Fruit fly (Drosophila melanogaster) whole organism, pupa: ENCODE results near the gene Sap-r.

Source experiments
- CG12605 ChIP-seq: fragments of 200-800 bp; sonication (Bioruptor generic); IDR thresholded peaks from 2 replicates; pipeline ENCODE4 v1.3.6; 2022; ENCODE audit warnings: missing biosample characterization, missing genetic modification characterization
- CG13204 ChIP-seq: fragments of 200-800 bp; sonication (Bioruptor generic); optimal IDR thresholded peaks from 2 replicates; lab custom pipeline; 2018; ENCODE audit warnings: missing biosample characterization, mild to moderate bottlenecking, missing genetic modification characterization, moderate library complexity
- CG17806 ChIP-seq: fragments of 200-800 bp; sonication (Bioruptor generic); optimal IDR thresholded peaks from 2 replicates; lab custom pipeline; 2018; ENCODE audit warnings: missing biosample characterization, mild to moderate bottlenecking, missing genetic modification characterization, moderate library complexity
- CG32121 ChIP-seq: fragments of 200-800 bp; sonication (Bioruptor generic); IDR thresholded peaks from 2 replicates; pipeline ENCODE4 v1.3.6; 2022; ENCODE audit warnings: missing biosample characterization, missing genetic modification characterization
- CG34367 ChIP-seq: fragments of 200-800 bp; sonication (Bioruptor generic); optimal IDR thresholded peaks from 2 replicates; lab custom pipeline; 2018; ENCODE audit warnings: missing biosample characterization, mild to moderate bottlenecking, missing genetic modification characterization
- D1 ChIP-seq: fragments of 200-800 bp; sonication (Bioruptor generic); optimal IDR thresholded peaks from 2 replicates; lab custom pipeline; 2018; ENCODE audit warnings: missing biosample characterization, mild to moderate bottlenecking, missing genetic modification characterization, moderate library complexity
- EcR ChIP-seq: fragments of 200-800 bp; sonication (Bioruptor generic); optimal IDR thresholded peaks from 3 replicates; lab custom pipeline; 2019; ENCODE audit warnings: missing biosample characterization, missing genetic modification characterization, mild to moderate bottlenecking, moderate library complexity, missing genetic modification reagents
- Ets98B ChIP-seq: fragments of 200-800 bp; sonication (Bioruptor generic); IDR thresholded peaks from 2 replicates; pipeline ENCODE4 v1.3.6; 2022; ENCODE audit warnings: missing biosample characterization, missing genetic modification characterization
- Pif1A ChIP-seq: fragments of 200-800 bp; sonication (Bioruptor generic); optimal IDR thresholded peaks from 3 replicates; lab custom pipeline; 2016; ENCODE audit warnings: missing biosample characterization, missing genetic modification characterization
- Pif1B ChIP-seq: fragments of 200-800 bp; sonication (Bioruptor generic); optimal IDR thresholded peaks from 3 replicates; lab custom pipeline; 2016; ENCODE audit warnings: missing biosample characterization, missing genetic modification characterization
- Snoo ChIP-seq: fragments of 200-800 bp; sonication (Bioruptor generic); optimal IDR thresholded peaks from 3 replicates; lab custom pipeline; 2017; ENCODE audit warnings: missing biosample characterization, mild to moderate bottlenecking, missing genetic modification characterization, inconsistent platforms
- gl ChIP-seq: fragments of 200-800 bp; sonication (Bioruptor generic); optimal IDR thresholded peaks from 2 replicates; lab custom pipeline; 2018; ENCODE audit warnings: missing biosample characterization, mild to moderate bottlenecking, missing genetic modification characterization
- rn ChIP-seq: fragments of 200-800 bp; sonication (Bioruptor generic); IDR thresholded peaks from 2 replicates; pipeline ENCODE4 v1.3.6; 2022; ENCODE audit warnings: missing biosample characterization, missing genetic modification characterization

dm6 chr3R:30844436-30844835, 44.4 kb downstream of the Sap-r start:
- no peak for TF ChIP-seq Snoo (tag; lab: Kevin White, UChicago)
- TF ChIP-seq rn (GFP tag; lab: Robert Waterston, UW), result no peak
- no peak for TF ChIP-seq CG34367 (tag; lab: Kevin White, UChicago)
- TF ChIP-seq CG12605 (GFP tag; lab: Robert Waterston, UW), result no peak
- no peak for TF ChIP-seq CG17806 (tag; lab: Kevin White, UChicago)
- TF ChIP-seq CG13204 (GFP tag; lab: Kevin White, UChicago), result no peak
- no peak for TF ChIP-seq gl
- no peak for TF ChIP-seq D1 (tag; lab: Kevin White, UChicago)
- TF ChIP-seq Pif1B (GFP tag; lab: Kevin White, UChicago), result no peak
- TF ChIP-seq EcR (GFP tag; lab: Kevin White, UChicago), result no peak
- TF ChIP-seq Ets98B (GFP tag; lab: Robert Waterston, UW), result no peak
- no peak for TF ChIP-seq CG32121
- no peak for TF ChIP-seq Pif1A (GFP tag; lab: Kevin White, UChicago)
